Worm (Caenorhabditis elegans) whole organism, late embryonic: Measurements from ENCODE around the gene grd-11.

ENCODE experiments used
- C08G9.2 ChIP-seq: sonication (generic microtip); optimal IDR thresholded peaks from 2 replicates; lab custom pipeline; 2016; ENCODE audit warnings: mild to moderate bottlenecking, missing genetic modification characterization, moderate library complexity, missing compliant biosample characterization
- C38D4.7 ChIP-seq: fragments of 200-800 bp; sonication (Bioruptor generic); optimal IDR thresholded peaks from 2 replicates; lab custom pipeline; 2018; ENCODE audit warnings: mild to moderate bottlenecking, missing genetic modification characterization, moderate library complexity, missing compliant biosample characterization
- K02D7.2 ChIP-seq: sonication (generic microtip); optimal IDR thresholded peaks from 2 replicates; lab custom pipeline; 2017; ENCODE audit warnings: mild to moderate bottlenecking, missing genetic modification characterization, missing compliant biosample characterization
- K09A11.1 ChIP-seq: sonication (generic microtip); optimal IDR thresholded peaks from 2 replicates; lab custom pipeline; 2017; ENCODE audit warnings: antibody characterized with exemption, mild to moderate bottlenecking, missing genetic modification characterization, missing compliant biosample characterization; ENCODE audit not compliant: insufficient read depth
- T23F11.4 ChIP-seq: fragments of 200-800 bp; sonication (Bioruptor generic); optimal IDR thresholded peaks from 2 replicates; lab custom pipeline; 2018; ENCODE audit warnings: mild to moderate bottlenecking, missing genetic modification characterization, missing compliant biosample characterization
- ama-1 ChIP-seq: fragments of 150-350 bp; optimal IDR thresholded peaks from 2 replicates; lab custom pipeline; 2014
- ceh-18 ChIP-seq: sonication (generic microtip); optimal IDR thresholded peaks from 2 replicates; lab custom pipeline; 2016; ENCODE audit warnings: missing genetic modification characterization, missing compliant biosample characterization
- ceh-22 ChIP-seq: sonication (generic microtip); optimal IDR thresholded peaks from 2 replicates; lab custom pipeline; 2017; ENCODE audit warnings: missing biosample characterization, missing genetic modification characterization
- ceh-24 ChIP-seq: sonication (generic microtip); optimal IDR thresholded peaks from 2 replicates; lab custom pipeline; 2016; ENCODE audit warnings: mild to moderate bottlenecking, missing genetic modification characterization, missing compliant biosample characterization
- ceh-30 ChIP-seq: fragments of 150-350 bp; optimal IDR thresholded peaks from 2 replicates; lab custom pipeline; 2014; ENCODE audit warnings: missing biosample characterization, missing genetic modification characterization
- ceh-31 ChIP-seq: sonication (generic microtip); optimal IDR thresholded peaks from 2 replicates; lab custom pipeline; 2016; ENCODE audit warnings: missing genetic modification characterization, missing compliant biosample characterization
- ceh-34 ChIP-seq: sonication (generic microtip); optimal IDR thresholded peaks from 2 replicates; lab custom pipeline; 2016; ENCODE audit warnings: mild to moderate bottlenecking, missing genetic modification characterization, missing compliant biosample characterization
- ceh-6 ChIP-seq: fragments of 200-800 bp; sonication (Bioruptor generic); optimal IDR thresholded peaks from 2 replicates; lab custom pipeline; 2018; ENCODE audit warnings: mild to moderate bottlenecking, missing genetic modification characterization, missing compliant biosample characterization
- dmd-4 ChIP-seq: sonication (generic microtip); optimal IDR thresholded peaks from 2 replicates; lab custom pipeline; 2016; ENCODE audit warnings: borderline replicate concordance, missing genetic modification characterization, missing compliant biosample characterization
- dve-1 ChIP-seq: sonication (generic microtip); optimal IDR thresholded peaks from 2 replicates; lab custom pipeline; 2017; ENCODE audit warnings: antibody characterized with exemption, mild to moderate bottlenecking, missing genetic modification characterization, missing compliant biosample characterization
- elt-2 ChIP-seq: sonication (generic microtip); optimal IDR thresholded peaks from 2 replicates; lab custom pipeline; 2016; ENCODE audit warnings: missing genetic modification reagents, missing genetic modification characterization, missing compliant biosample characterization
- fkh-10 ChIP-seq: fragments of 150-350 bp; optimal IDR thresholded peaks from 2 replicates; lab custom pipeline; 2014; ENCODE audit warnings: missing biosample characterization, missing genetic modification reagents, missing genetic modification characterization
- fkh-6 ChIP-seq: sonication (generic microtip); optimal IDR thresholded peaks from 2 replicates; lab custom pipeline; 2016; ENCODE audit warnings: missing genetic modification characterization, missing compliant biosample characterization
- hlh-15 ChIP-seq: sonication (generic microtip); optimal IDR thresholded peaks from 2 replicates; lab custom pipeline; 2016; ENCODE audit warnings: missing genetic modification characterization, missing compliant biosample characterization
- hlh-6 ChIP-seq: sonication (generic microtip); optimal IDR thresholded peaks from 2 replicates; lab custom pipeline; 2016; ENCODE audit warnings: missing genotype, missing genetic modification characterization, missing compliant biosample characterization
- hlh-8 ChIP-seq: sonication (generic microtip); optimal IDR thresholded peaks from 2 replicates; lab custom pipeline; 2016; ENCODE audit warnings: missing genotype, missing genetic modification characterization, missing compliant biosample characterization
- lin-11 ChIP-seq: fragments of 200-800 bp; sonication (Bioruptor generic); optimal IDR thresholded peaks from 2 replicates; lab custom pipeline; 2018; ENCODE audit warnings: mild to moderate bottlenecking, missing genetic modification characterization, missing compliant biosample characterization
- nhr-11 ChIP-seq: fragments of 150-350 bp; optimal IDR thresholded peaks from 2 replicates; lab custom pipeline; 2014; ENCODE audit warnings: missing biosample characterization, missing genetic modification characterization
- nhr-232 ChIP-seq: sonication (generic microtip); optimal IDR thresholded peaks from 2 replicates; lab custom pipeline; 2016; ENCODE audit warnings: missing genetic modification characterization, missing compliant biosample characterization
- npax-4 ChIP-seq: sonication (generic microtip); optimal IDR thresholded peaks from 2 replicates; lab custom pipeline; 2016; ENCODE audit warnings: missing genetic modification characterization, missing compliant biosample characterization
- pag-3 ChIP-seq: sonication (generic microtip); optimal IDR thresholded peaks from 2 replicates; lab custom pipeline; 2016; ENCODE audit warnings: missing compliant biosample characterization, missing genetic modification characterization, borderline replicate concordance
- pax-1 ChIP-seq: fragments of 150-350 bp; optimal IDR thresholded peaks from 2 replicates; lab custom pipeline; 2014; ENCODE audit warnings: missing biosample characterization, missing genetic modification characterization
- pha-4 ChIP-seq: fragments of 150-350 bp; optimal IDR thresholded peaks from 2 replicates; lab custom pipeline; 2018; ENCODE audit warnings: missing biosample characterization, missing genetic modification reagents, missing genetic modification characterization
- pqm-1 ChIP-seq: sonication (generic microtip); optimal IDR thresholded peaks from 2 replicates; lab custom pipeline; 2016; ENCODE audit warnings: missing genetic modification characterization, missing compliant biosample characterization
- sdc-2 ChIP-seq: sonication (generic microtip); optimal IDR thresholded peaks from 2 replicates; lab custom pipeline; 2016; ENCODE audit warnings: missing genotype, missing genetic modification characterization, missing compliant biosample characterization
- sox-2 ChIP-seq: fragments of 200-800 bp; sonication (Bioruptor generic); IDR thresholded peaks from 2 replicates; pipeline ENCODE4 v1.3.6; 2022; ENCODE audit warnings: missing genetic modification reagents, missing genetic modification characterization, missing compliant biosample characterization
- sox-4 ChIP-seq: sonication (generic microtip); optimal IDR thresholded peaks from 2 replicates; lab custom pipeline; 2017; ENCODE audit warnings: mild to moderate bottlenecking, missing genetic modification characterization, inconsistent platforms, missing compliant biosample characterization
- tbx-2 ChIP-seq: sonication (generic microtip); optimal IDR thresholded peaks from 2 replicates; lab custom pipeline; 2016; ENCODE audit warnings: missing genetic modification characterization, missing compliant biosample characterization
- tbx-7 ChIP-seq: sonication (generic microtip); optimal IDR thresholded peaks from 2 replicates; lab custom pipeline; 2016; ENCODE audit warnings: missing genotype, missing genetic modification characterization, missing compliant biosample characterization
- ttx-3 ChIP-seq: sonication (generic microtip); optimal IDR thresholded peaks from 2 replicates; lab custom pipeline; 2016; ENCODE audit warnings: missing genetic modification reagents, missing genetic modification characterization, missing compliant biosample characterization
- unc-3 ChIP-seq, 2 experiments: fragments of 200-800 bp in 1 of 2; sonication (Bioruptor generic) in 1 of 2; sonication (generic microtip) in 1 of 2; conservative IDR thresholded peaks in 1 of 2; optimal IDR thresholded peaks in 1 of 2; 2 replicates each; pipeline versions ENCODE4 v1.3.6 to Lab custom; 2016 to 2022; ENCODE audit warnings: missing compliant biosample characterization in 2 of 2, missing genetic modification characterization in 2 of 2, missing genetic modification reagents in 1 of 2

The grd-11 gene

DNA sequence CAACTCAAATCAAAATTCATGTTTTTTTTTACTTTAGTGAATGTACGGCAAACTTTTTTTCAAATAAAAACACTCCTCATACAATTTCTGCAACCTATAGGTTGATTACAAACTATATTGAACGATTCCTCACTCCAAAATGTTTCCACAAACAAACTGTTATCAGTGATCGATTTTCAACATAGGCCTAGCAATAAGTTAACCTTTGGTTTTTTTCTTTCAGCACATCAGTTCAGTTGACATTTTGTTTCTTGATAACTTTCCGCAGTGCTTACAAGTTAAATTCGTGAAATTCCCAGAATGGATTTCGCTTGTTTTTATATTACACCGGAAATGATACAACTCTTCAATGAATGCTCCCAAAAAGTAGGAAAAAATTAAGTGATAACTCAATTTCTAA is 30.8 kb downstream of the grd-11 start, which contains the start of gene F53H2.1:
Gene F53H2.1 (plus strand): TSS at position 301 of the 400 bp plus-strand sequence.
- no peak for TF ChIP-seq ceh-30 (tag; lab: Kevin White, UChicago)

DNA sequence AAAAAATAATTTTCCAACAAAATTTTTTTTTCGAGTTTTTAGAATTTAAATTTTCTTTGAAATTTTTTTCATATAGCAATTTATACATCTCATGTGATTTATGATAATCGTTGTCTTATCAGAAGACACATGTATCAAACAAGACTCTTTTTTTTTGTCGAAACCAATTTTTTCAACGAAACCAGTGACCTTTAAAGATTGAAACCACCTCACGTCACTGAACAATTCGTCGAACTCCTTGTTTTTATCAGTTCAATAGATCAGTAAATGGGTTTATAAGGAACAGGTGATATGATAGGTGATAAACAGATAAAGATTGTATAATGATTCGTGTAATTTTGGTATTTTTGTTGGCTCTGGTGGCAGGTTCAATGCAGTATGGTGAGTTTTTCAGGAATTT is 37.2 kb downstream of the grd-11 start, which contains the start of gene cnc-7:
Gene cnc-7 (plus strand): TSS at position 301 of the 400 bp plus-strand sequence.
- TF ChIP-seq K09A11.1 (tag; lab: Kevin White, UChicago): no peak
- no peak for TF ChIP-seq pha-4 (tag; lab: Kevin White, UChicago)
- TF ChIP-seq hlh-8 (tag; lab: Kevin White, UChicago): no peak
- TF ChIP-seq ceh-30 (tag; lab: Kevin White, UChicago): no peak
- TF ChIP-seq unc-3 (GFP tag; conservative IDR thresholded peaks at IDR 0.05; lab: Robert Waterston, UW): no peak
- TF ChIP-seq unc-3 (tag; optimal IDR thresholded peaks at IDR 0.05; lab: Kevin White, UChicago): no peak
- TF ChIP-seq nhr-11 (tag; lab: Kevin White, UChicago): no peak
- no peak for TF ChIP-seq ceh-6 (GFP tag; lab: Kevin White, UChicago)
- TF ChIP-seq C08G9.2: no peak
- no peak for TF ChIP-seq tbx-2 (tag; lab: Kevin White, UChicago)
- TF ChIP-seq sdc-2 (tag; lab: Kevin White, UChicago): no peak
- TF ChIP-seq C38D4.7 (GFP tag; lab: Kevin White, UChicago): no peak
- TF ChIP-seq nhr-232: no peak
- TF ChIP-seq ama-1 (lab: Kevin White, UChicago): no peak
- no peak for TF ChIP-seq dmd-4 (tag; lab: Kevin White, UChicago)
- no peak for TF ChIP-seq pqm-1 (tag; lab: Kevin White, UChicago)
- TF ChIP-seq tbx-7 (tag; lab: Kevin White, UChicago): no peak
- TF ChIP-seq hlh-15 (tag; lab: Kevin White, UChicago): no peak
- no peak for TF ChIP-seq sox-2 (GFP tag; lab: Robert Waterston, UW)
- TF ChIP-seq lin-11 (tag; lab: Kevin White, UChicago): no peak
- TF ChIP-seq, all 69 proteins: peak for 0

DNA sequence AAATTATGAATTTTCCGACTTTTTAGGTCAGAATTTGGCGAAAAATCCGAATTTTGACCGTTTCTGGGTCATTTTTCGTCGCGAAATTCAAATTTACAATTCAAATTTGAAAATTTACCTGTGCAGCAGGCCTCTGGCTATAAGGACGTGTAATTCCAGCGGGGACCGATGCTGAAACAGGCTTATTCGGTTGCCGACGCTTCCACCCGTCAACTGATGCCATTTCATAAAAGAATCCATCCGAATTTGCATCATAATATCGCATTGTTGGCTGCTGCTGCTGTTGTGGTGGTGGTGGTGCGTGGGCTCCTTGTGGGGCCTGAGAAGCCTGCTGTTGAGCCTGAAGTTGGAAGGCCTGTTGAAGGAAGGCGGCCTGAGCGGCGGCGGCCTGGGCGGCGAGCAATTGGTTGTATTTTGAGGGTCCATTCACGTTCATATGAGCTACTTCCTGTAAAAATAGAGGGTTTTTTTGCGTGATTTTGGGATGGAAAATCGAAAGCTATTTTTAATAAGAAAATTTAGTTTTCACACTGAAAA is 43.0 kb downstream of the grd-11 start:
- TF ChIP-seq ceh-31 (tag; lab: Kevin White, UChicago): no peak
- no peak for TF ChIP-seq elt-2 (tag; lab: Kevin White, UChicago)
- TF ChIP-seq sox-4: no peak
- TF ChIP-seq C08G9.2: no peak

DNA sequence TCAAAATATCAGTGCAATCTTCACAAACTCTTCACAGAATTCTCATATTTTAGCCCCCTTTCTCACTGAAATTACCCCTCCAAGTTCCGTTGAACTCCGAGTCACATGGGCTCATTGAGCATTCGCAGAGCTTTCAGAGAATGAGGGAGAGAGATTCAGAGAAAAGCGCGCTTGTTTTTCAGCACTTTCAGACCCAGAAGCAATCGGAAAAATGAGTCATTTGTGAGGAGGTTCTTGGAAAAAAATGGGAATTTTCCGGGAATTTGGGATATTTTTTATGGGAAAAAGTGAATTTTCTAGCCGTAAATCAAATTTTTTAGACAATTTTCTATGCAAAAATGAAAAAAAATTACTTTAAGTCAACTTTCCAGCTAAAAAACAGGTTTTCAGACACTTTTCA is 46.3 kb downstream of the grd-11 start:
- TF ChIP-seq pag-3 (no peak), ceh-24 (tag; lab: Kevin White, UChicago) (no peak), ceh-34 (no peak), ceh-18 (tag; lab: Kevin White, UChicago) (no peak), hlh-6 (tag; lab: Kevin White, UChicago) (no peak), sox-4 (no peak), C08G9.2 (no peak), nhr-232 (no peak), hlh-8 (tag; lab: Kevin White, UChicago) (no peak)
- TF ChIP-seq, all 69 proteins: peak for 0

DNA sequence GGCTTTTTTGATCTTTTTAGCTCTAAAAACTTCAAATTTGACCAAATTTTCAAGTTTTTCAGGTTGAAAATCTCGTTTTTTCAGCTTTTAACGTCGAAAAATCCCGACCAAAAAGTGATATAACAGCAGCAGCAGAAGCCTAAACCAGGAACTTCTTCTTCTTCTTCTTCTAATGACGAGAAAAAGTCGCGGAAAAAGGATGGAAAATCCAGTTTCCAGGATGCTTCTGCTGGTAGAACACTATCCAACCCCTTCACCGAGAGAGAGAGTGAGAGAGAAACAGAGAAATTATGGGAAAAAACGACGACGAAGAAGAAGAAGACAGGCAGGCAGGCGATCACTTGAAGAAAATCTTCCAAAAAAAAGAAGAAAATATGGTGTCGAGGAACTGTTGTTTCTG is 50.2 kb downstream of the grd-11 start:
- TF ChIP-seq pag-3: no peak
- no peak for TF ChIP-seq fkh-10 (GFP tag; lab: Kevin White, UChicago)
- no peak for TF ChIP-seq nhr-232
- TF ChIP-seq dve-1 (tag; lab: Kevin White, UChicago): no peak
- TF ChIP-seq elt-2 (tag; lab: Kevin White, UChicago): no peak
- TF ChIP-seq pax-1: no peak
- no peak for TF ChIP-seq npax-4
- TF ChIP-seq ceh-18 (tag; lab: Kevin White, UChicago): no peak
- TF ChIP-seq T23F11.4 (GFP tag; lab: Kevin White, UChicago): no peak
- TF ChIP-seq sdc-2 (tag; lab: Kevin White, UChicago): no peak
- TF ChIP-seq fkh-6: no peak
- TF ChIP-seq tbx-7 (tag; lab: Kevin White, UChicago): no peak
- no peak for TF ChIP-seq ceh-22
- no peak for TF ChIP-seq ttx-3 (tag; lab: Kevin White, UChicago)
- TF ChIP-seq K02D7.2 (tag; lab: Kevin White, UChicago): no peak
